Worm (Caenorhabditis elegans): ENCODE measurements around the gene scl-6.

Gene scl-6

DNA sequence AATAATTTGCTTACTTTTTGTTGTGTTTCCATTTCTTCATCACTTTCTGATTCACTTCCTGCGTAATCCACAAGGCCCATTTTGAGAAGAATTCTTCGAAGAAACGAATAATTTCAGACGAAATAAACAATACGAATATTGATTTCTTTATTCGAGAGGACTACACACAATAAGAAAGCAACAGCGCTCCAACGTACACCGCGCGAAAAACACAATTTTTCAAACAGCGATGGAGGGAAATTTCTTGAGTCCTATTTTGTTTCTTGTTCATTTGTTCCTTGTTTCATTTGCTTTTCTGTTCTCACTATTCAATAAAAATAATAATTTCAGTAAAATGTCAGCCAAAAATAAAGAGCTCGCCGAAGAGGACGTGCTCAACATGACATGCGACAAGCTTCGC is 25.1 kb downstream of the scl-6 start, which contains the start of the genes prcc-1 and C39E9.12 (continued):
- TF ChIP-seq lin-35 (GFP tag; optimal IDR thresholded peaks at IDR 0.05) (peak in 2 of 3 experiments; percentile 1 to 86), madf-8 (GFP tag; conservative IDR thresholded peaks at IDR 0.05) (peak; percentile 84), tbx-9 (tag; optimal IDR thresholded peaks at IDR 0.05; ENCODE audit: borderline replicate concordance) (no peak), dpl-1 (GFP tag; optimal IDR thresholded peaks at IDR 0.05) (peak; percentile 91), athp-1 (tag; optimal IDR thresholded peaks at IDR 0.05) (no peak), nfya-2 (GFP tag; IDR thresholded peaks at IDR 0.05) (no peak), snpc-1.3 (tag; optimal IDR thresholded peaks at IDR 0.05; ENCODE audit: insufficient read depth) (peak; percentile 3), ccch-3 (GFP tag; optimal IDR thresholded peaks at IDR 0.05) (no peak), hrde-1 (tag; optimal IDR thresholded peaks at IDR 0.05; ENCODE audit: borderline replicate concordance) (no peak), egl-44 (GFP tag; IDR thresholded peaks at IDR 0.05) (no peak), unc-130 (GFP tag; optimal IDR thresholded peaks at IDR 0.05) (peak; percentile 69), F39B2.1 (GFP tag; IDR thresholded peaks at IDR 0.05) (no peak), nhr-80 (tag; optimal IDR thresholded peaks at IDR 0.05) (no peak), F49E8.2 (tag; optimal IDR thresholded peaks at IDR 0.05; ENCODE audit: insufficient read depth) (peak; percentile 9), xnd-1 (tag; optimal IDR thresholded peaks at IDR 0.05) (peak; percentile 80), rec-8 (tag; optimal IDR thresholded peaks at IDR 0.05) (no peak), madf-10 (tag; optimal IDR thresholded peaks at IDR 0.05) (no peak), hmg-20 (GFP tag; IDR thresholded peaks at IDR 0.05) (no peak), attf-3 (GFP tag; conservative IDR thresholded peaks at IDR 0.05) (peak; percentile 49; the same call in 1 of the 2 replicates), hmg-1.2 (GFP tag; IDR thresholded peaks at IDR 0.05) (peak; percentile 53; the same call in 1 of the 2 replicates), ceh-100 (GFP tag; IDR thresholded peaks at IDR 0.05) (peak; percentile 54; the same call in 1 of the 2 replicates), rcor-1 (GFP tag; IDR thresholded peaks at IDR 0.05) (peak; percentile 23; the same call in 1 of the 2 replicates), gei-17 (GFP tag; optimal IDR thresholded peaks at IDR 0.05) (no peak), mxl-1 (tag; optimal IDR thresholded peaks at IDR 0.05) (no peak), nhr-120 (GFP tag; IDR thresholded peaks at IDR 0.05) (no peak), akir-1 (GFP tag; optimal IDR thresholded peaks at IDR 0.05) (no peak), madf-6 (GFP tag; IDR thresholded peaks at IDR 0.05) (peak; percentile 95), cebp-2 (GFP tag; IDR thresholded peaks at IDR 0.05) (no peak), dox-1 (GFP tag; IDR thresholded peaks at IDR 0.05) (peak; percentile 71), nfyb-1 (GFP tag; IDR thresholded peaks at IDR 0.05) (no peak), attf-6 (GFP tag; IDR thresholded peaks at IDR 0.05) (no peak), sptf-2 (GFP tag; optimal IDR thresholded peaks at IDR 0.05) (no peak), Y53G8AR.9 (GFP tag; conservative IDR thresholded peaks at IDR 0.05) (0 out of 2 replicates have a peak, but pooled peaks have one; percentile 13), tbp1 (GFP tag; optimal IDR thresholded peaks at IDR 0.05) (peak; percentile 47), ztf-25 (GFP tag; IDR thresholded peaks at IDR 0.05) (no peak), attf-5 (GFP tag; optimal IDR thresholded peaks at IDR 0.05) (peak; percentile 44), snpc-3.4 (tag; optimal IDR thresholded peaks at IDR 0.05) (peak; percentile 82), efl-1 (GFP tag; optimal IDR thresholded peaks at IDR 0.05) (peak; percentile 98), snpc-1.1 (tag; optimal IDR thresholded peaks at IDR 0.05; ENCODE audit: insufficient read depth) (peak; percentile 58), him-1 (tag; optimal IDR thresholded peaks at IDR 0.05) (peak; percentile 1), lin-54 (GFP tag; optimal IDR thresholded peaks at IDR 0.05) (peak; percentile 82), Y79H2A.3 (GFP tag; conservative IDR thresholded peaks at IDR 0.05) (no peak), B0336.3 (GFP tag; IDR thresholded peaks at IDR 0.05) (0 out of 2 replicates have a peak, but pooled peaks have one; percentile 21)

Measured in whole organism, young adult.